Worm (Caenorhabditis elegans) whole organism, L1 larva: ENCODE data around the gene str-4.
A peak's percentile ranks its signal among the peaks of the same experiment; 100 is the strongest.

Experiments used
- C04F5.9 ChIP-seq: sonication (generic microtip); optimal IDR thresholded peaks from 2 replicates; lab custom pipeline; 2016; ENCODE audit warnings: missing genetic modification characterization, missing compliant biosample characterization
- C16A3.4 ChIP-seq: fragments of 150-350 bp; optimal IDR thresholded peaks from 2 replicates; lab custom pipeline; 2014; ENCODE audit warnings: missing biosample characterization, missing genetic modification characterization
- Y116A8C.19 ChIP-seq: sonication (generic microtip); optimal IDR thresholded peaks from 2 replicates; lab custom pipeline; 2016; ENCODE audit warnings: missing compliant biosample characterization, missing genetic modification characterization, borderline replicate concordance
- ama-1 ChIP-seq: fragments of 150-350 bp; optimal IDR thresholded peaks from 2 replicates; lab custom pipeline; 2014
- blmp-1 ChIP-seq: fragments of 150-350 bp; optimal IDR thresholded peaks from 2 replicates; lab custom pipeline; 2014; ENCODE audit warnings: missing biosample characterization, missing genetic modification characterization
- ceh-88 ChIP-seq: fragments of 200-800 bp; sonication (Bioruptor generic); IDR thresholded peaks from 2 replicates; pipeline ENCODE4 v1.3.6; 2022; ENCODE audit warnings: missing genetic modification characterization, missing compliant biosample characterization
- efl-3 ChIP-seq: fragments of 200-800 bp; sonication (Bioruptor generic); optimal IDR thresholded peaks from 2 replicates; lab custom pipeline; 2018; ENCODE audit warnings: mild to moderate bottlenecking, missing genetic modification characterization, missing compliant biosample characterization
- fkh-4 ChIP-seq: sonication (generic microtip); optimal IDR thresholded peaks from 2 replicates; lab custom pipeline; 2016; ENCODE audit warnings: missing compliant biosample characterization, missing genetic modification characterization, borderline replicate concordance
- hlh-4 ChIP-seq: sonication (generic microtip); optimal IDR thresholded peaks from 2 replicates; lab custom pipeline; 2016; ENCODE audit warnings: mild to moderate bottlenecking, missing genetic modification characterization, missing compliant biosample characterization
- hpl-2 ChIP-seq: fragments of 150-350 bp; optimal IDR thresholded peaks from 2 replicates; lab custom pipeline; 2014; ENCODE audit warnings: missing biosample characterization, missing genetic modification reagents, missing genetic modification characterization
- isw-1 ChIP-seq: fragments of 200-800 bp; sonication (Bioruptor generic); IDR thresholded peaks from 2 replicates; pipeline ENCODE4 v1.3.6; 2022; ENCODE audit warnings: missing genetic modification characterization, missing compliant biosample characterization
- lin-13 ChIP-seq: fragments of 150-350 bp; optimal IDR thresholded peaks from 2 replicates; lab custom pipeline; 2014; ENCODE audit warnings: missing biosample characterization, missing genetic modification reagents, missing genetic modification characterization
- lin-14 ChIP-seq: fragments of 200-800 bp; sonication (Bioruptor generic); optimal IDR thresholded peaks from 2 replicates; lab custom pipeline; 2018; ENCODE audit warnings: mild to moderate bottlenecking, missing genetic modification characterization, moderate library complexity, missing compliant biosample characterization
- lsy-2 ChIP-seq, 2 experiments: fragments of 150-350 bp; optimal IDR thresholded peaks; 2 replicates each; lab custom pipeline; 2014; ENCODE audit warnings: missing biosample characterization in 2 of 2, missing genetic modification characterization in 2 of 2
- mab-9 ChIP-seq: fragments of 200-800 bp; sonication (Bioruptor generic); IDR thresholded peaks from 2 replicates; pipeline ENCODE4 v1.3.6; 2022; ENCODE audit warnings: missing genetic modification reagents, missing genetic modification characterization, missing compliant biosample characterization
- mdl-1 ChIP-seq, 2 experiments: fragments of 150-350 bp; optimal IDR thresholded peaks; 2 replicates each; lab custom pipeline; 2014 to 2017; ENCODE audit warnings: missing biosample characterization in 2 of 2, missing genetic modification characterization in 2 of 2, inconsistent platforms in 1 of 2
- mep-1 ChIP-seq: fragments of 150-350 bp; optimal IDR thresholded peaks from 2 replicates; lab custom pipeline; 2014; ENCODE audit warnings: missing biosample characterization, missing genetic modification characterization
- nhr-12 ChIP-seq: sonication (generic microtip); optimal IDR thresholded peaks from 2 replicates; lab custom pipeline; 2017; ENCODE audit warnings: missing biosample characterization, missing genetic modification characterization
- nhr-19 ChIP-seq: fragments of 200-800 bp; sonication (Bioruptor generic); conservative IDR thresholded peaks from 2 replicates; pipeline ENCODE4 v1.3.6; 2022; ENCODE audit warnings: missing genetic modification characterization, missing compliant biosample characterization
- nhr-71 ChIP-seq: sonication (generic microtip); optimal IDR thresholded peaks from 2 replicates; lab custom pipeline; 2016; ENCODE audit warnings: mild to moderate bottlenecking, missing genetic modification characterization, moderate library complexity, missing compliant biosample characterization
- nhr-77 ChIP-seq: fragments of 150-350 bp; optimal IDR thresholded peaks from 2 replicates; lab custom pipeline; 2014; ENCODE audit warnings: missing biosample characterization, missing genetic modification characterization
- nhr-84 ChIP-seq: sonication (generic microtip); optimal IDR thresholded peaks from 2 replicates; lab custom pipeline; 2017; ENCODE audit warnings: missing biosample characterization, missing genetic modification characterization
- pag-3 ChIP-seq: sonication (generic microtip); optimal IDR thresholded peaks from 2 replicates; lab custom pipeline; 2017; ENCODE audit warnings: missing genetic modification characterization, mild to moderate bottlenecking, missing compliant biosample characterization, antibody characterized with exemption, borderline replicate concordance; ENCODE audit not compliant: insufficient read depth
- pax-3 ChIP-seq: fragments of 200-800 bp; sonication (Bioruptor generic); optimal IDR thresholded peaks from 2 replicates; lab custom pipeline; 2018; ENCODE audit warnings: mild to moderate bottlenecking, missing genetic modification characterization, moderate library complexity, missing compliant biosample characterization
- pqm-1 ChIP-seq: sonication (generic microtip); optimal IDR thresholded peaks from 3 replicates; lab custom pipeline; 2017; ENCODE audit warnings: missing biosample characterization, missing genetic modification characterization
- rnt-1 ChIP-seq: sonication (generic microtip); optimal IDR thresholded peaks from 2 replicates; lab custom pipeline; 2016; ENCODE audit warnings: mild to moderate bottlenecking, missing genetic modification characterization, moderate library complexity, missing compliant biosample characterization
- snu-23 ChIP-seq: sonication (generic microtip); optimal IDR thresholded peaks from 2 replicates; lab custom pipeline; 2016; ENCODE audit warnings: missing genetic modification characterization, missing compliant biosample characterization
- unc-62 ChIP-seq: fragments of 150-350 bp; optimal IDR thresholded peaks from 2 replicates; lab custom pipeline; 2014; ENCODE audit warnings: missing biosample characterization, missing genetic modification reagents, missing genetic modification characterization
- vab-15 ChIP-seq: sonication (generic microtip); optimal IDR thresholded peaks from 2 replicates; lab custom pipeline; 2017; ENCODE audit warnings: missing genotype, mild to moderate bottlenecking, missing genetic modification characterization, missing compliant biosample characterization
- ztf-11 ChIP-seq, 2 experiments: sonication (generic microtip); optimal IDR thresholded peaks; 2 replicates each; lab custom pipeline; 2016 to 2017; ENCODE audit warnings: missing genetic modification characterization in 2 of 2, missing biosample characterization in 1 of 2, missing compliant biosample characterization in 1 of 2

str-4 gene

DNA sequence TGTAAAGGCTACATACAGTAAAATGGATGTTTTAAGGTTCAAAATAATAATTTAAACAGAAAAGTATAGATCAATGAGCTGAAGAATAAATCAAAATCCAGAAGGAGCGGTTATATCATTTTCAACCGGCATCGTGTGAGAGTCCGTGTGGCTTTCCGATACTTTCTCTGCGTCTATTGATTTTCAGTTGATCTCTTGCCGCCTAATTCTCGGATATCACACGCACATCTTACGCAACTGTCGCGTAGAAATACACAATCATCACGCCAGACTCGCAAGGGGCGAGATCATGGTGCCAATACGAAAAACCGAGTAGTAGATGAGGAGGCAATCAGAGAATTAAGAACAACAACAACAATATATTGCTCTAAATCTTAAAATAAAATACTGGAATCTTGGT lies 50.7 kb downstream of the str-4 start:
- TF ChIP-seq ceh-88 (GFP tag; lab: Robert Waterston, UW) (no peak), pag-3 (peak; percentile 58), lin-14 (GFP tag; lab: Kevin White, UChicago) (peak; percentile 48), lin-13 (GFP tag; lab: Kevin White, UChicago) (no peak), vab-15 (tag; lab: Kevin White, UChicago) (no peak), rnt-1 (tag; lab: Kevin White, UChicago) (peak; percentile 68), ztf-11 (tag; optimal IDR thresholded peaks at IDR 0.05; lab: Kevin White, UChicago) (no peak), C16A3.4 (tag; lab: Kevin White, UChicago) (no peak), C04F5.9 (tag; lab: Kevin White, UChicago) (no peak), lsy-2 (tag; optimal IDR thresholded peaks at IDR 0.05; lab: Kevin White, UChicago) (peak in 1 of 2 experiments; percentile 7), ama-1 (lab: Kevin White, UChicago) (no peak), hpl-2 (GFP tag; lab: Kevin White, UChicago) (no peak), Y116A8C.19 (tag; lab: Kevin White, UChicago) (no peak), nhr-19 (GFP tag; lab: Robert Waterston, UW) (0 out of 2 replicates have a peak, but pooled peaks have one; percentile 10), blmp-1 (tag; lab: Kevin White, UChicago) (no peak), hlh-4 (no peak), mep-1 (no peak), nhr-84 (tag; lab: Kevin White, UChicago) (no peak), nhr-71 (peak; percentile 53), nhr-12 (tag; lab: Kevin White, UChicago) (no peak), pqm-1 (tag; lab: Kevin White, UChicago) (no peak), efl-3 (no peak), unc-62 (no peak), mab-9 (no peak), pax-3 (no peak), fkh-4 (tag; lab: Kevin White, UChicago) (no peak), isw-1 (GFP tag; lab: Robert Waterston, UW) (no peak), snu-23 (GFP tag; lab: Kevin White, UChicago) (peak; percentile 25), mdl-1 (tag; optimal IDR thresholded peaks at IDR 0.05; lab: Kevin White, UChicago) (no peak), nhr-77 (no peak)
